Worm (Caenorhabditis elegans): ENCODE data around the gene Y54F10AR.1.

- no peak for TF ChIP-seq unc-130 (tag; optimal IDR thresholded peaks at IDR 0.05)
- no peak for TF ChIP-seq nhr-85 (tag)
- TF ChIP-seq aly-2 (tag; optimal IDR thresholded peaks at IDR 0.05): no peak
- TF ChIP-seq ama-1 (optimal IDR thresholded peaks at IDR 0.05): no peak
- TF ChIP-seq elt-3 (tag; optimal IDR thresholded peaks at IDR 0.05): no peak
- TF ChIP-seq pag-3 (tag; optimal IDR thresholded peaks at IDR 0.05; ENCODE audit: borderline replicate concordance, insufficient read depth): no peak
These were observed 29.2 kb downstream of the Y54F10AR.1 start for ce11 chrIII:2546298-2546697.

Measured in whole organism, L1 larva.